Fruit fly (Drosophila melanogaster): ENCODE measurements around the gene mRpL47.

mRpL47 gene

DNA sequence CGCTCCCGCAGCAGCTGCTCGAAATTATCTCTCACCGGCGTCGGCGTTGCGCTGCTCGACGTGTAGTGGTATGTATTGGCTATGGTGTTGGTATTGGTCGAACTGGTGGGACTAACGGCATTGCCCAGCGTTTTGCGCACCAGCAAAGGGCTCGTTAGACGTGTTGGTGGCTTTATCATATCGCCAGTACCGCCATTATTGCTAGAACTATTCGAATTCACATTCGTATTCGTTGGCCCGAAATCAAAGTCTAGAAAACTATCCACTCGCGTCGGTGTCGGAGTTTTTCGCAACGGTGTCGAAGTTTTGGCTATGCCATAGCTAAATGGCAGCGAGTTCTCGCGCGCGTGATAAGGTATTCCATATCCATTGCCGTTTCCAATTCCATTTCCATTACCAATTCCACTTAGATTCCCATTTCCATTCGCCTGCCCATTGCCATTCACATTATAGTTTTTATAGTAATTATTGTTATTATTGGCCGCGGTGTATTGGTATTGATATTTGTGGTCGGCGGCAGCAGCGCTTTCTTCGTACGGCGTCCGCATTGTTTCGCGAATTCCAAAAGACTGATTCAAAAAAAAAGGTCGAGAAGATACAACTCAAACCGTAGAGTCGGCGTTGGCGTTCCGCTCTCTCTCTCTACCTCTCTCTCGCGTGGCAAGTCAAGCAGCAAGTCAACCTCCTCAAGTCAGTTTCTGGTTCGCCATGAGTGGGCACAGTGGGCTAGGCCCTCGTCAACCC lies 16.9 kb upstream of the mRpL47 start, which contains the start of gene by (continued):
- TF ChIP-seq trem (tag; optimal IDR thresholded peaks at IDR 0.05) (no peak), CG3995 (GFP tag; optimal IDR thresholded peaks at IDR 0.05) (no peak), CG33213 (GFP tag; optimal IDR thresholded peaks at IDR 0.05) (no peak), unc-4 (GFP tag; IDR thresholded peaks at IDR 0.05; ENCODE audit: partially characterized antibody) (0 out of 2 replicates have a peak, but pooled peaks have one; percentile 17), CG6854 (GFP tag; optimal IDR thresholded peaks at IDR 0.05) (no peak), phol (tag; optimal IDR thresholded peaks at IDR 0.05) (no peak), Hmr (GFP tag; optimal IDR thresholded peaks at IDR 0.05) (no peak), fd96Cb (tag; optimal IDR thresholded peaks at IDR 0.05) (no peak), Ssrp (tag; optimal IDR thresholded peaks at IDR 0.05) (no peak), row (GFP tag; IDR thresholded peaks at IDR 0.05) (no peak), z (GFP tag; IDR thresholded peaks at IDR 0.05) (peak; percentile 58; the same call in 1 of the 3 replicates), tna (GFP tag; IDR thresholded peaks at IDR 0.05; ENCODE audit: partially characterized antibody) (peak; percentile 8; the same call in 1 of the 2 replicates), CG4854 (GFP tag; optimal IDR thresholded peaks at IDR 0.05) (no peak), Gsc (GFP tag; IDR thresholded peaks at IDR 0.05) (no peak), CG1603 (tag; optimal IDR thresholded peaks at IDR 0.05) (no peak), zen2 (GFP tag; IDR thresholded peaks at IDR 0.05; ENCODE audit: partially characterized antibody) (peak; percentile 49; the same call in 1 of the 3 replicates), gsb (GFP tag; IDR thresholded peaks at IDR 0.05) (no peak), CG7786 (GFP tag; optimal IDR thresholded peaks at IDR 0.05) (no peak), gcm2 (GFP tag; optimal IDR thresholded peaks at IDR 0.05) (no peak), CG3065 (GFP tag; optimal IDR thresholded peaks at IDR 0.05) (no peak), dmrt99B (tag; optimal IDR thresholded peaks at IDR 0.05) (no peak), org-1 (GFP tag; optimal IDR thresholded peaks at IDR 0.05) (no peak), ase (GFP tag; IDR thresholded peaks at IDR 0.05) (no peak), emc (GFP tag; optimal IDR thresholded peaks at IDR 0.05) (no peak), crol (GFP tag; IDR thresholded peaks at IDR 0.05) (no peak), CG10209 (GFP tag; optimal IDR thresholded peaks at IDR 0.05) (no peak), Rx (GFP tag; IDR thresholded peaks at IDR 0.05) (no peak), tgo (GFP tag; IDR thresholded peaks at IDR 0.05) (no peak), croc (GFP tag; conservative IDR thresholded peaks at IDR 0.05) (no peak), lilli (GFP tag; optimal IDR thresholded peaks at IDR 0.05) (no peak), CG13424 (tag; optimal IDR thresholded peaks at IDR 0.05) (no peak), Gug (GFP tag; IDR thresholded peaks at IDR 0.05) (no peak), CG30431 (GFP tag; optimal IDR thresholded peaks at IDR 0.05) (no peak), fru (optimal IDR thresholded peaks at IDR 0.05) (no peak), Trl (optimal IDR thresholded peaks at IDR 0.05) (peak in 1 of 2 experiments; percentile 75), Trl (GFP tag; optimal IDR thresholded peaks at IDR 0.05) (no peak), CG6791 (GFP tag; IDR thresholded peaks at IDR 0.05; ENCODE audit: partially characterized antibody) (no peak), CG7987 (GFP tag; optimal IDR thresholded peaks at IDR 0.05) (no peak), bsh (GFP tag; optimal IDR thresholded peaks at IDR 0.05) (no peak), Oaz (GFP tag; IDR thresholded peaks at IDR 0.05) (no peak), chm (GFP tag; IDR thresholded peaks at IDR 0.05) (peak; percentile 14; the same call in 1 of the 2 replicates), az2 (GFP tag; optimal IDR thresholded peaks at IDR 0.05) (no peak), CG4730 (GFP tag; IDR thresholded peaks at IDR 0.05) (no peak), CG6272 (GFP tag; IDR thresholded peaks at IDR 0.05) (no peak), grau (tag; optimal IDR thresholded peaks at IDR 0.05) (no peak), sd (tag; optimal IDR thresholded peaks at IDR 0.05) (peak; percentile 83), CG8388 (GFP tag; optimal IDR thresholded peaks at IDR 0.05) (no peak), CG17328 (GFP tag; IDR thresholded peaks at IDR 0.05) (no peak), sob (GFP tag; IDR thresholded peaks at IDR 0.05) (no peak), CG13287 (GFP tag; IDR thresholded peaks at IDR 0.05; ENCODE audit: partially characterized antibody) (peak; percentile 34; the same call in 1 of the 2 replicates), CG9727 (GFP tag; optimal IDR thresholded peaks at IDR 0.05) (no peak)
